Worm (Caenorhabditis elegans) whole organism, L2 larva: ENCODE measurements around the gene nlp-32.

Experiments used
- ceh-82 ChIP-seq: fragments of 150-350 bp; optimal IDR thresholded peaks from 2 replicates; lab custom pipeline; 2014; ENCODE audit warnings: missing biosample characterization, missing genetic modification characterization
- zag-1 ChIP-seq: fragments of 150-350 bp; optimal IDR thresholded peaks from 2 replicates; lab custom pipeline; 2014; ENCODE audit warnings: missing biosample characterization, missing genetic modification characterization

DNA sequence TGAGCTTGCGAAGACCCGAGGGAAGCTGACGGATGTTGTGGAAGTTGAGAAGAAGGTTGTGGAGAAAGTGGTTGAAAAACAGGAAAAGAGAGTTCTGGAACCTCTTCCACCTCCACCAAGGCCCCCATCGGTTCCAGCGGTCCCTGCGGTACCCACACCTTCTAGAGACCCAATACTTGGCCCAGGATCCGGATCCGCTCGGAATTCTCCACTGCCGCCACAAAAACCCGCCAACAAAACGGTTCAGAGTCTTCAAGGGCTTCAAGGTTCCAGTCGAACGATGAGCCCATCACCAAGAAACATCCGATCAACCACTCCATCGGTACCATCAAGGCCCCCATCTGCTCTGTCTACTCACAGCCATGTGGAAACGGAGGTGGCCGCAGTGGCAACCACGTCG lies 49.3 kb downstream of the nlp-32 start:
- no peak for TF ChIP-seq zag-1
- TF ChIP-seq ceh-82 (tag; lab: Kevin White, UChicago) = no peak
